Worm (Caenorhabditis elegans): ENCODE results near the gene str-149.

- TF ChIP-seq tra-4 (tag; optimal IDR thresholded peaks at IDR 0.05): no peak
- TF ChIP-seq tbx-37 (GFP tag; conservative IDR thresholded peaks at IDR 0.05): no peak
- TF ChIP-seq aly-1 (tag; optimal IDR thresholded peaks at IDR 0.05): no peak
- no peak for TF ChIP-seq ceh-36 (tag; optimal IDR thresholded peaks at IDR 0.05)
- no peak for TF ChIP-seq flt-1 (GFP tag; IDR thresholded peaks at IDR 0.05)
- TF ChIP-seq ceh-13 (GFP tag; optimal IDR thresholded peaks at IDR 0.05): no peak
- TF ChIP-seq F13C5.2 (tag; optimal IDR thresholded peaks at IDR 0.05): no peak
- TF ChIP-seq hmbx-1 (tag; optimal IDR thresholded peaks at IDR 0.05): no peak
- TF ChIP-seq sea-1 (GFP tag; conservative IDR thresholded peaks at IDR 0.05): no peak
- TF ChIP-seq ama-1 (optimal IDR thresholded peaks at IDR 0.05): no peak
Observed at ce11 chrV:16604301-16604700, 31.0 kb downstream of the str-149 start.
